Worm (Caenorhabditis elegans) whole organism, mixed stage, embryonic: ENCODE data around the gene srh-247.

Source experiments
- M03D4.4 ChIP-seq: sonication (generic microtip); optimal IDR thresholded peaks from 2 replicates; lab custom pipeline; 2017; ENCODE audit warnings: mild to moderate bottlenecking, missing genetic modification characterization, missing compliant biosample characterization
- bed-3 ChIP-seq: fragments of 200-800 bp; sonication (Bioruptor generic); optimal IDR thresholded peaks from 3 replicates; lab custom pipeline; 2018; ENCODE audit warnings: mild to moderate bottlenecking, missing genetic modification characterization, moderate library complexity, missing compliant biosample characterization
- blmp-1 ChIP-seq: fragments of 150-350 bp; optimal IDR thresholded peaks from 2 replicates; lab custom pipeline; 2014; ENCODE audit warnings: missing biosample characterization, missing genetic modification characterization
- ceh-39 ChIP-seq: fragments of 150-350 bp; optimal IDR thresholded peaks from 2 replicates; lab custom pipeline; 2014; ENCODE audit warnings: missing biosample characterization, missing genetic modification characterization
- ceh-43 ChIP-seq: fragments of 200-800 bp; sonication (Bioruptor generic); optimal IDR thresholded peaks from 2 replicates; lab custom pipeline; 2018; ENCODE audit warnings: mild to moderate bottlenecking, missing genetic modification characterization, moderate library complexity, missing compliant biosample characterization
- ceh-83 ChIP-seq: fragments of 200-800 bp; sonication (Bioruptor generic); optimal IDR thresholded peaks from 2 replicates; lab custom pipeline; 2018; ENCODE audit warnings: mild to moderate bottlenecking, missing genetic modification characterization, missing compliant biosample characterization
- ces-1 ChIP-seq: fragments of 150-350 bp; optimal IDR thresholded peaks from 2 replicates; lab custom pipeline; 2014; ENCODE audit warnings: missing biosample characterization, missing genetic modification reagents, missing genetic modification characterization
- cnd-1 ChIP-seq: fragments of 200-800 bp; sonication (Bioruptor generic); optimal IDR thresholded peaks from 2 replicates; lab custom pipeline; 2018; ENCODE audit warnings: mild to moderate bottlenecking, missing genetic modification characterization, missing compliant biosample characterization
- drap-1 ChIP-seq: fragments of 200-800 bp; sonication (Bioruptor generic); optimal IDR thresholded peaks from 3 replicates; lab custom pipeline; 2018; ENCODE audit warnings: mild to moderate bottlenecking, missing genetic modification characterization, missing compliant biosample characterization
- elt-1 ChIP-seq: sonication (generic microtip); optimal IDR thresholded peaks from 2 replicates; lab custom pipeline; 2017; ENCODE audit warnings: missing genetic modification characterization, mild to moderate bottlenecking, missing compliant biosample characterization, antibody characterized with exemption, moderate library complexity, borderline replicate concordance; ENCODE audit not compliant: insufficient read depth
- elt-3 ChIP-seq: fragments of 150-350 bp; optimal IDR thresholded peaks from 2 replicates; lab custom pipeline; 2014; ENCODE audit warnings: missing biosample characterization, missing genetic modification characterization
- flh-1 ChIP-seq: fragments of 200-800 bp; sonication (Bioruptor generic); optimal IDR thresholded peaks from 2 replicates; lab custom pipeline; 2018; ENCODE audit warnings: mild to moderate bottlenecking, missing genetic modification characterization, moderate library complexity, missing compliant biosample characterization
- ham-2 ChIP-seq: fragments of 200-800 bp; sonication (Bioruptor generic); optimal IDR thresholded peaks from 2 replicates; lab custom pipeline; 2018; ENCODE audit warnings: mild to moderate bottlenecking, missing genetic modification characterization, missing compliant biosample characterization
- hlh-1 ChIP-seq: fragments of 150-350 bp; optimal IDR thresholded peaks from 2 replicates; lab custom pipeline; 2014; ENCODE audit warnings: missing biosample characterization, missing genetic modification reagents, missing genetic modification characterization
- lin-13 ChIP-seq: fragments of 150-350 bp; optimal IDR thresholded peaks from 2 replicates; lab custom pipeline; 2014; ENCODE audit warnings: missing biosample characterization, missing genetic modification characterization
- lin-32 ChIP-seq: fragments of 200-800 bp; sonication (Bioruptor generic); optimal IDR thresholded peaks from 2 replicates; lab custom pipeline; 2018; ENCODE audit warnings: mild to moderate bottlenecking, missing genetic modification characterization, missing compliant biosample characterization
- lsy-2 ChIP-seq: fragments of 150-350 bp; optimal IDR thresholded peaks from 2 replicates; lab custom pipeline; 2014; ENCODE audit warnings: missing biosample characterization, missing genetic modification characterization
- mab-5 ChIP-seq: fragments of 150-350 bp; optimal IDR thresholded peaks from 2 replicates; lab custom pipeline; 2014; ENCODE audit warnings: missing biosample characterization, missing genetic modification characterization
- mls-2 ChIP-seq: sonication (generic microtip); optimal IDR thresholded peaks from 2 replicates; lab custom pipeline; 2016; ENCODE audit warnings: mild to moderate bottlenecking, missing genetic modification characterization, moderate library complexity, missing compliant biosample characterization
- nhr-12 ChIP-seq: fragments of 150-350 bp; optimal IDR thresholded peaks from 2 replicates; lab custom pipeline; 2014; ENCODE audit warnings: missing biosample characterization, missing genetic modification characterization
- nhr-237 ChIP-seq: fragments of 150-350 bp; optimal IDR thresholded peaks from 2 replicates; lab custom pipeline; 2014; ENCODE audit warnings: missing biosample characterization, missing genetic modification characterization
- nhr-28 ChIP-seq: fragments of 150-350 bp; optimal IDR thresholded peaks from 2 replicates; lab custom pipeline; 2014; ENCODE audit warnings: missing biosample characterization, missing genetic modification characterization
- nhr-76 ChIP-seq: sonication (generic microtip); optimal IDR thresholded peaks from 2 replicates; lab custom pipeline; 2017; ENCODE audit warnings: missing biosample characterization, missing genetic modification characterization
- pha-4 ChIP-seq: fragments of 150-350 bp; optimal IDR thresholded peaks from 2 replicates; lab custom pipeline; 2018; ENCODE audit warnings: missing biosample characterization, missing genetic modification reagents, missing genetic modification characterization
- snpc-4 ChIP-seq: fragments of 150-350 bp; optimal IDR thresholded peaks from 2 replicates; lab custom pipeline; 2014; ENCODE audit warnings: missing biosample characterization, missing genetic modification characterization
- sptf-1 ChIP-seq: sonication (generic microtip); optimal IDR thresholded peaks from 2 replicates; lab custom pipeline; 2017; ENCODE audit warnings: mild to moderate bottlenecking, missing genetic modification characterization, moderate library complexity, missing compliant biosample characterization
- unc-120 ChIP-seq: sonication (generic microtip); optimal IDR thresholded peaks from 2 replicates; lab custom pipeline; 2017; ENCODE audit warnings: missing genetic modification characterization, missing compliant biosample characterization; ENCODE audit not compliant: poor library complexity, severe bottlenecking
- unc-39 ChIP-seq: fragments of 150-350 bp; optimal IDR thresholded peaks from 2 replicates; lab custom pipeline; 2014; ENCODE audit warnings: missing biosample characterization, missing genetic modification characterization
- unc-62 ChIP-seq: fragments of 150-350 bp; optimal IDR thresholded peaks from 2 replicates; lab custom pipeline; 2014; ENCODE audit warnings: missing biosample characterization, missing genetic modification reagents, missing genetic modification characterization
- zip-8 ChIP-seq: fragments of 150-350 bp; optimal IDR thresholded peaks from 2 replicates; lab custom pipeline; 2014; ENCODE audit warnings: missing biosample characterization, missing genetic modification characterization
- ztf-11 ChIP-seq: fragments of 150-350 bp; optimal IDR thresholded peaks from 2 replicates; lab custom pipeline; 2014; ENCODE audit warnings: missing biosample characterization, missing genetic modification characterization

The srh-247 gene

ce11 chrV:2903227-2903626 lies 30.7 kb downstream of the srh-247 start, which contains the start of gene C31B8.7:
Gene C31B8.7, minus strand, starts transcription at chrV:2903327.
- TF ChIP-seq elt-1 (tag; lab: Kevin White, UChicago) (no peak), nhr-237 (tag; lab: Kevin White, UChicago) (no peak), mls-2 (tag; lab: Kevin White, UChicago) (no peak), ceh-43 (GFP tag; lab: Kevin White, UChicago) (no peak), pha-4 (tag; lab: Kevin White, UChicago) (no peak), unc-39 (tag; lab: Kevin White, UChicago) (no peak), unc-62 (no peak), blmp-1 (no peak), ceh-39 (tag; lab: Kevin White, UChicago) (no peak), sptf-1 (tag; lab: Kevin White, UChicago) (no peak), cnd-1 (no peak), ces-1 (GFP tag; lab: Kevin White, UChicago) (no peak), lsy-2 (tag; lab: Kevin White, UChicago) (no peak), drap-1 (GFP tag; lab: Kevin White, UChicago) (no peak), unc-120 (tag; lab: Kevin White, UChicago) (no peak), nhr-76 (no peak), ham-2 (GFP tag; lab: Kevin White, UChicago) (no peak)

DNA sequence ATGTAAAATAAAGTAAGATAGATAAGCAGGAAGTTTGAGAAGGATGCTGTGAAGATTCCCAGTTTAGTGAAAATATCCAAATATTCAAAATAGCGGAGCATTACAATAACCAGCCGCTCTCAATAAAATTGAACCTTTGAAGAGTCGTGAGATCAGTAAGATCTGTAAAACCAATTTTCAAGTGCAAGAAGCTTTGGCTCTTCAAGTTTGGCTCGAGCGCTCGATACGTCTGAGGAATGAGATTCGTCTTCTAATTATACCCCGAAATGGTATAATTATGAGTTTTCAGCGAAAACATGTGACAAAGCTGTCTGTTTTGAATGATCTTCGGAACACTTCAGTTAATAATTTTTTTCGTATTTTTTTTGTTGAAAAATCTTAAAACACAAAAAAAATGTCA lies 34.1 kb downstream of the srh-247 start, which contains the start of gene str-46:
Gene str-46, minus strand, starts transcription at position 101 of the 400 bp plus-strand sequence.
- TF ChIP-seq cnd-1 (no peak), zip-8 (no peak)

ce11 chrV:2896198-2896660 lies 37.7 kb downstream of the srh-247 start, which contains the start of gene pals-32:
Gene pals-32, plus strand, starts transcription at chrV:2896610.
- TF ChIP-seq mab-5 (tag; lab: Kevin White, UChicago), result no peak
- TF ChIP-seq lin-13 (tag; lab: Kevin White, UChicago), result no peak
- TF ChIP-seq ceh-83 (GFP tag; lab: Kevin White, UChicago), result no peak
- TF ChIP-seq elt-3 (tag; lab: Kevin White, UChicago), result no peak
- no peak for TF ChIP-seq nhr-12 (tag; lab: Kevin White, UChicago)
- no peak for TF ChIP-seq nhr-28 (tag; lab: Kevin White, UChicago)
- TF ChIP-seq ces-1 (GFP tag; lab: Kevin White, UChicago), result no peak
- no peak for TF ChIP-seq bed-3
- no peak for TF ChIP-seq cnd-1
- TF ChIP-seq ham-2 (GFP tag; lab: Kevin White, UChicago), result no peak
- TF ChIP-seq unc-39 (tag; lab: Kevin White, UChicago), result no peak
- no peak for TF ChIP-seq elt-1 (tag; lab: Kevin White, UChicago)
- TF ChIP-seq ceh-39 (tag; lab: Kevin White, UChicago), result no peak
- TF ChIP-seq unc-120 (tag; lab: Kevin White, UChicago), result no peak
- TF ChIP-seq drap-1 (GFP tag; lab: Kevin White, UChicago), result no peak
- no peak for TF ChIP-seq M03D4.4

DNA sequence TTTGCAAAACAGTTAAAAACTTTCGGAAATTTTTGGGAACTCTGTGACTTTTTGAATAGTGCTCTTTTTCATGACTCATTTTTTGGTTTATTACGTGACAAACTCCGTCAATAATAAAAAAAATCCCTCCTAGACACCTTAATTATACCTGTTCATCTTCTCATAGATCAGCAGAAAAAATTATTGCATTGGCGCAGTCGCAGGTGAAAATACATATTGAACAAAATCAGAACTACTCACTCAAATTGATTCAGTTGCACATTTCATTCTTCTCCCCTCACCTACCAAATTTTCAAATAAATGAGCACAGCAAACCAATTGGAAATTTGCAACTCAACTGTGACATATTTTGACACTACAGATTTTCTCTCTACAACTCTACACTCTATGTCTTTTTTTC lies 41.0 kb downstream of the srh-247 start, which contains the start of gene srh-127:
Gene srh-127, plus strand, starts transcription at position 301 of the 400 bp plus-strand sequence.
- TF ChIP-seq zip-8 (no peak), mab-5 (tag; lab: Kevin White, UChicago) (no peak), unc-120 (tag; lab: Kevin White, UChicago) (no peak), lin-32 (GFP tag; lab: Kevin White, UChicago) (no peak), elt-1 (tag; lab: Kevin White, UChicago) (no peak), ces-1 (GFP tag; lab: Kevin White, UChicago) (no peak), lin-13 (tag; lab: Kevin White, UChicago) (no peak), snpc-4 (tag; lab: Kevin White, UChicago) (no peak), unc-39 (tag; lab: Kevin White, UChicago) (no peak), unc-62 (no peak), nhr-12 (tag; lab: Kevin White, UChicago) (no peak), hlh-1 (tag; lab: Kevin White, UChicago) (no peak), elt-3 (tag; lab: Kevin White, UChicago) (no peak), flh-1 (no peak), nhr-237 (tag; lab: Kevin White, UChicago) (no peak), M03D4.4 (no peak), lsy-2 (tag; lab: Kevin White, UChicago) (no peak), ztf-11 (tag; lab: Kevin White, UChicago) (no peak), nhr-28 (tag; lab: Kevin White, UChicago) (no peak)
